Worm (Caenorhabditis elegans) whole organism, L2 larva: ENCODE results near the gene drh-1.

Experiments
- C34F6.9 ChIP-seq: fragments of 150-350 bp; optimal IDR thresholded peaks from 2 replicates; lab custom pipeline; 2014; ENCODE audit warnings: missing biosample characterization, missing genetic modification characterization
- F13H6.1 ChIP-seq: sonication (generic microtip); optimal IDR thresholded peaks from 2 replicates; lab custom pipeline; 2016; ENCODE audit warnings: missing genetic modification characterization, missing compliant biosample characterization
- R02D3.7 ChIP-seq: fragments of 150-350 bp; optimal IDR thresholded peaks from 2 replicates; lab custom pipeline; 2014; ENCODE audit warnings: missing biosample characterization, missing genetic modification characterization
- Y55F3AM.14 ChIP-seq: fragments of 200-800 bp; sonication (Bioruptor generic); optimal IDR thresholded peaks from 2 replicates; lab custom pipeline; 2018; ENCODE audit warnings: mild to moderate bottlenecking, missing genetic modification characterization, missing compliant biosample characterization
- alr-1 ChIP-seq: fragments of 150-350 bp; optimal IDR thresholded peaks from 2 replicates; lab custom pipeline; 2014; ENCODE audit warnings: missing biosample characterization, missing genetic modification characterization
- aly-2 ChIP-seq: fragments of 150-350 bp; optimal IDR thresholded peaks from 2 replicates; lab custom pipeline; 2014; ENCODE audit warnings: missing biosample characterization, missing genetic modification characterization
- blmp-1 ChIP-seq: sonication (generic microtip); optimal IDR thresholded peaks from 2 replicates; lab custom pipeline; 2017; ENCODE audit warnings: missing genetic modification characterization, mild to moderate bottlenecking, missing compliant biosample characterization, antibody characterized with exemption, moderate library complexity; ENCODE audit not compliant: insufficient read depth
- ceh-16 ChIP-seq: fragments of 150-350 bp; optimal IDR thresholded peaks from 2 replicates; lab custom pipeline; 2014; ENCODE audit warnings: missing biosample characterization, missing genetic modification characterization
- ceh-82 ChIP-seq: fragments of 150-350 bp; optimal IDR thresholded peaks from 2 replicates; lab custom pipeline; 2014; ENCODE audit warnings: missing biosample characterization, missing genetic modification characterization
- crh-2 ChIP-seq: sonication (generic microtip); optimal IDR thresholded peaks from 2 replicates; lab custom pipeline; 2017; ENCODE audit warnings: missing biosample characterization, missing genetic modification characterization
- dmd-4 ChIP-seq: sonication (generic microtip); optimal IDR thresholded peaks from 2 replicates; lab custom pipeline; 2017; ENCODE audit warnings: missing biosample characterization, missing genetic modification characterization
- egl-27 ChIP-seq: sonication (generic microtip); optimal IDR thresholded peaks from 3 replicates; lab custom pipeline; 2017; ENCODE audit warnings: missing biosample characterization, missing genetic modification reagents, missing genetic modification characterization
- elt-1 ChIP-seq: fragments of 150-350 bp; optimal IDR thresholded peaks from 2 replicates; lab custom pipeline; 2014; ENCODE audit warnings: missing biosample characterization, missing genetic modification characterization
- elt-3 ChIP-seq: sonication (generic microtip); optimal IDR thresholded peaks from 2 replicates; lab custom pipeline; 2017; ENCODE audit warnings: missing biosample characterization, missing genetic modification characterization
- fos-1 ChIP-seq: fragments of 150-350 bp; optimal IDR thresholded peaks from 2 replicates; lab custom pipeline; 2014; ENCODE audit warnings: missing biosample characterization, missing genetic modification characterization
- gmeb-1 ChIP-seq: fragments of 150-350 bp; optimal IDR thresholded peaks from 2 replicates; lab custom pipeline; 2014; ENCODE audit warnings: missing biosample characterization, missing genetic modification characterization
- lin-11 ChIP-seq: fragments of 150-350 bp; sonication (generic microtip); optimal IDR thresholded peaks from 2 replicates; lab custom pipeline; 2014; ENCODE audit warnings: missing biosample characterization, missing genetic modification characterization, inconsistent platforms, mixed read lengths
- lsy-2 ChIP-seq, 2 experiments: fragments of 150-350 bp in 1 of 2; sonication (generic microtip) in 1 of 2; optimal IDR thresholded peaks; 2 replicates each; lab custom pipeline; 2014 to 2017; ENCODE audit warnings: missing biosample characterization in 2 of 2, missing genetic modification characterization in 2 of 2
- mab-5 ChIP-seq: fragments of 150-350 bp; optimal IDR thresholded peaks from 2 replicates; lab custom pipeline; 2014; ENCODE audit warnings: missing biosample characterization, missing genetic modification characterization
- mbf-1 ChIP-seq: sonication (generic microtip); optimal IDR thresholded peaks from 2 replicates; lab custom pipeline; 2017; ENCODE audit warnings: missing biosample characterization, missing genetic modification characterization
- nhr-11 ChIP-seq: fragments of 150-350 bp; optimal IDR thresholded peaks from 2 replicates; lab custom pipeline; 2014; ENCODE audit warnings: missing biosample characterization, missing genetic modification characterization
- nhr-129 ChIP-seq: fragments of 150-350 bp; optimal IDR thresholded peaks from 2 replicates; lab custom pipeline; 2014; ENCODE audit warnings: missing biosample characterization, missing genetic modification characterization
- nhr-23 ChIP-seq: fragments of 150-350 bp; optimal IDR thresholded peaks from 2 replicates; lab custom pipeline; 2014; ENCODE audit warnings: missing biosample characterization, missing genetic modification reagents, missing genetic modification characterization
- nhr-237 ChIP-seq: fragments of 150-350 bp; optimal IDR thresholded peaks from 2 replicates; lab custom pipeline; 2014; ENCODE audit warnings: missing biosample characterization, missing genetic modification characterization
- nhr-6 ChIP-seq: fragments of 150-350 bp; optimal IDR thresholded peaks from 2 replicates; lab custom pipeline; 2014; ENCODE audit warnings: missing biosample characterization, missing genetic modification characterization
- nhr-77 ChIP-seq: fragments of 150-350 bp; optimal IDR thresholded peaks from 2 replicates; lab custom pipeline; 2014; ENCODE audit warnings: missing biosample characterization, missing genetic modification characterization
- peb-1 ChIP-seq: fragments of 150-350 bp; optimal IDR thresholded peaks from 2 replicates; lab custom pipeline; 2014; ENCODE audit warnings: missing biosample characterization, missing genetic modification characterization
- skn-1 ChIP-seq: sonication (generic microtip); optimal IDR thresholded peaks from 2 replicates; lab custom pipeline; 2017; ENCODE audit warnings: missing biosample characterization, missing genetic modification characterization
- sma-3 ChIP-seq: sonication (generic microtip); optimal IDR thresholded peaks from 2 replicates; lab custom pipeline; 2016; ENCODE audit warnings: missing genetic modification reagents, missing genetic modification characterization, missing compliant biosample characterization
- snpc-4 ChIP-seq: fragments of 150-350 bp; optimal IDR thresholded peaks from 2 replicates; lab custom pipeline; 2014; ENCODE audit warnings: missing biosample characterization, missing genetic modification characterization
- unc-39 ChIP-seq: fragments of 150-350 bp; optimal IDR thresholded peaks from 2 replicates; lab custom pipeline; 2014; ENCODE audit warnings: missing biosample characterization, missing genetic modification characterization
- unc-62 ChIP-seq: fragments of 150-350 bp; optimal IDR thresholded peaks from 2 replicates; lab custom pipeline; 2014; ENCODE audit warnings: missing biosample characterization, missing genetic modification reagents, missing genetic modification characterization
- zag-1 ChIP-seq: fragments of 150-350 bp; optimal IDR thresholded peaks from 2 replicates; lab custom pipeline; 2014; ENCODE audit warnings: missing biosample characterization, missing genetic modification characterization
- ztf-1 ChIP-seq: fragments of 200-800 bp; sonication (Bioruptor generic); conservative IDR thresholded peaks from 2 replicates; pipeline ENCODE4 v1.3.6; 2022; ENCODE audit warnings: missing genetic modification characterization, missing compliant biosample characterization
- ztf-11 ChIP-seq: sonication (generic microtip); optimal IDR thresholded peaks from 2 replicates; lab custom pipeline; 2017; ENCODE audit warnings: missing biosample characterization, missing genetic modification characterization
- ztf-4 ChIP-seq: fragments of 150-350 bp; optimal IDR thresholded peaks from 2 replicates; lab custom pipeline; 2014; ENCODE audit warnings: missing biosample characterization, missing genetic modification characterization

The drh-1 gene

DNA sequence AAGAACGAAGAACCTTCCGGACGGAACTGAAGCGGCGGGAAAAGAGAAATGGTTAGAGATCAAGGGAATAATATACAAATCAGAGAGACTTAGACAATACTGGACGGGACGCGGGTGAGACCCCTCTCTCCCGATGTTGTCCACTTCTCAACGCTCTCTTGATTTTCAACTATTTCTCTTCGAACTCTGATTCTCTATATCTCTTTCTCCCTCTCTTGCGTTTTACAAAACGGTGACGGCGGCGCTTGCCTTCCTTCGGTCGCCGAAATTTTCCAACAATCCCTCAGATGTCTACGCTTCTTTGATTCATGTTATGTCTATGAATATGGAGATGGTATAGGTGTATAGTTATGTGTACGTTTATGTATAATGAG is 36.4 kb downstream of the drh-1 start (continued):
- no peak for TF ChIP-seq nhr-23
- no peak for TF ChIP-seq mbf-1 (tag; lab: Kevin White, UChicago)
- no peak for TF ChIP-seq Y55F3AM.14 (GFP tag; lab: Kevin White, UChicago)
- peak; percentile 57 for TF ChIP-seq egl-27

DNA sequence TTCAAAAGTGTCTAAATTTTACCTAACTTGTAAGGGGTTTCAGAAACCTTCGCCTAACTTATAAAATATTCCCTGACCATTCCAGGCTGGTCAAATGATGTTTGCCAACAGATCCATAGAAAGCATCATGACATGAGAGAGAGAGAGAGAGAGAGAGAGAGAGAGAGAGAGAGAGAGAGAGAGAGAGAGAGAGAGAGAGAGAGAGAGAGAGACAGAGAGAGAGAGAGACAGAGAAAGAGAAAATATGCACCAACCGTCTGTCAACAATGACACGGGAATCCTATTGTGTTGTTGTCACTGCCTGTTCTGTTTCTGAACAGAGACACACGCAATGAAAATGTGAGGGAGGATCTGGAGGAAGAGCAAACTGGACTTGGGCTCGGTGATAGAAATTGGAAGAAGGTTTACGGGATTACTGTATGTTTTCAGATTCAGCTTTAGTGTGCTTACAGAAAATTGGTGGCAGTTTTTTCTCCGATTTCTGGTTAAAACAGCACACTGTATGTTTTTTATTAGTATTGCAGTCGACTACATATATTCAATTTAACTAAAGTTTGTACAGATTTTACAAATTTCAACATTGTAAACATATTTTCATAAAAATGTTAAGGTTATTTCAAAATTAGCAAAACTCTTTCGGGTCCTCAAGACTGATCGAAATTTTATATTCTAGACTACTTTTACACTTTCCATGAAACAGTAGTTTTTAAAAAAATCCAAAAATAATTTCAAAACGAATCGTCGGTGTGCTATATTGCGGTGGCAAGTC is 37.0 kb downstream of the drh-1 start:
- TF ChIP-seq alr-1 (tag; lab: Kevin White, UChicago), result no peak
- TF ChIP-seq mbf-1 (tag; lab: Kevin White, UChicago), result no peak
- TF ChIP-seq C34F6.9 (tag; lab: Kevin White, UChicago), result no peak
- TF ChIP-seq gmeb-1 (tag; lab: Kevin White, UChicago), result peak; percentile 2
- no peak for TF ChIP-seq snpc-4
- no peak for TF ChIP-seq peb-1 (tag; lab: Kevin White, UChicago)
- TF ChIP-seq nhr-129 (tag; lab: Kevin White, UChicago), result peak; percentile 26
- TF ChIP-seq crh-2 (tag; lab: Kevin White, UChicago), result peak; percentile 30
- TF ChIP-seq, all 48 proteins: peak for 3

DNA sequence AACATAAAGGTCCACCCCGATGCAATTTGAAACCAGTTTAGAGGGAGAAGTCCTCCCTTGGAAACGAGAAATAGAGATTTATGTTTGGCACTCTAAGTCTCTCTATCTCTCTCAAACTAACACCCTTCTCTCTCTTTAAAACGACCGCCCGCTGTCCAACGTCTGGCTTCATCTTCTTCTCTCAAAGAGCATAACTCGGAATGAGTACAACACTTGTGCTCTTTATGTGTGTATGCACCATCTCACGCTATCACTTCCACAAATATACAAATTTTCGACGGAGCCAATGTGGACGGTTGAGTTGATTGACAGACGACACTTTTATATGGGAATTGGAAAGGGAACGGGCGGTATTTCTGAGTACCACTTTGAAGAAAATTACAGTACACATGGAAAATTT is 38.8 kb downstream of the drh-1 start:
- TF ChIP-seq unc-62 (GFP tag; lab: Kevin White, UChicago) (no peak), blmp-1 (tag; lab: Kevin White, UChicago) (no peak), lsy-2 (tag; optimal IDR thresholded peaks at IDR 0.05; lab: Kevin White, UChicago) (no peak), nhr-237 (tag; lab: Kevin White, UChicago) (no peak), C34F6.9 (tag; lab: Kevin White, UChicago) (peak; percentile 12), R02D3.7 (no peak), peb-1 (tag; lab: Kevin White, UChicago) (no peak), ztf-11 (tag; lab: Kevin White, UChicago) (no peak), fos-1 (tag; lab: Kevin White, UChicago) (peak; percentile 42)
- TF ChIP-seq, all 48 proteins: peak for 2

ce11 chrIV:6572655-6573054 is 40.5 kb downstream of the drh-1 start:
- no peak for TF ChIP-seq ztf-1
- TF ChIP-seq zag-1 (tag; lab: Kevin White, UChicago), result no peak
- no peak for TF ChIP-seq ztf-11 (tag; lab: Kevin White, UChicago)
- no peak for TF ChIP-seq ceh-82 (tag; lab: Kevin White, UChicago)
- no peak for TF ChIP-seq skn-1
- TF ChIP-seq mbf-1 (tag; lab: Kevin White, UChicago), result no peak
- no peak for TF ChIP-seq sma-3 (GFP tag; lab: Kevin White, UChicago)
- TF ChIP-seq nhr-77, result no peak
- TF ChIP-seq dmd-4 (tag; lab: Kevin White, UChicago), result no peak
- no peak for TF ChIP-seq ceh-16 (tag; lab: Kevin White, UChicago)
- TF ChIP-seq nhr-23, result no peak
- TF ChIP-seq ztf-4 (tag; lab: Kevin White, UChicago), result no peak
- TF ChIP-seq gmeb-1 (tag; lab: Kevin White, UChicago), result no peak

DNA sequence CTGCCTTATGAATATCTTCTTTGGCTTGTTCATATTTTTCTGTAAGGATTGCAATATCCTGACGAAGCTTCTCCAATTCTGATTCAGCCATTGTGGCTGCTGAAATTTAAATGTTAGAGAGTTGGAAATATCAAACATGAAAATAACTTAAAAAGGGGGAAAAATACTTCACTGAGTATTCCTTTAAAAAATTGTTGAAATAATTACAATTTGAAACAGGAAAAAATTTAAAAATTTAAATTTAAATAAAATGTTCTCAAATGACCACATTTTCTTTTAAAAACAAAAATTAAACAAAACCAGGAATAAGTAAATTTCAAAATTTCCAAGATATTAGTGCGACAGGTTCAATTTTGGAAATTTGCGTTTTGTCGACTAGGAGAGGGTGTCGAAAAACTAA is 40.9 kb downstream of the drh-1 start, which contains the start of gene bicd-1:
TSS of gene bicd-1 (minus strand) at position 101 of the 400 bp plus-strand sequence.
- TF ChIP-seq gmeb-1 (tag; lab: Kevin White, UChicago) (no peak), unc-39 (no peak), lsy-2 (tag; optimal IDR thresholded peaks at IDR 0.05; lab: Kevin White, UChicago) (no peak), aly-2 (tag; lab: Kevin White, UChicago) (no peak), lin-11 (tag; lab: Kevin White, UChicago) (no peak), nhr-11 (tag; lab: Kevin White, UChicago) (no peak), elt-1 (no peak), elt-3 (tag; lab: Kevin White, UChicago) (no peak), peb-1 (tag; lab: Kevin White, UChicago) (no peak), blmp-1 (tag; lab: Kevin White, UChicago) (no peak), mab-5 (no peak), R02D3.7 (no peak), ztf-4 (tag; lab: Kevin White, UChicago) (no peak), C34F6.9 (tag; lab: Kevin White, UChicago) (no peak), F13H6.1 (tag; lab: Kevin White, UChicago) (no peak), mbf-1 (tag; lab: Kevin White, UChicago) (no peak), ztf-11 (tag; lab: Kevin White, UChicago) (no peak), nhr-6 (tag; lab: Kevin White, UChicago) (no peak)
